Worm (Caenorhabditis elegans) whole organism, late embryonic: ENCODE results near the gene cyp-35B1.

Experiments used
- ama-1 ChIP-seq: fragments of 150-350 bp; optimal IDR thresholded peaks from 2 replicates; lab custom pipeline; 2014
- ceh-31 ChIP-seq: sonication (generic microtip); optimal IDR thresholded peaks from 2 replicates; lab custom pipeline; 2016; ENCODE audit warnings: missing genetic modification characterization, missing compliant biosample characterization
- che-1 ChIP-seq: sonication (generic microtip); optimal IDR thresholded peaks from 2 replicates; lab custom pipeline; 2016; ENCODE audit warnings: mild to moderate bottlenecking, missing genetic modification characterization, missing compliant biosample characterization
- dmd-4 ChIP-seq: sonication (generic microtip); optimal IDR thresholded peaks from 2 replicates; lab custom pipeline; 2016; ENCODE audit warnings: borderline replicate concordance, missing genetic modification characterization, missing compliant biosample characterization
- elt-2 ChIP-seq: sonication (generic microtip); optimal IDR thresholded peaks from 2 replicates; lab custom pipeline; 2016; ENCODE audit warnings: missing genetic modification reagents, missing genetic modification characterization, missing compliant biosample characterization
- lim-6 ChIP-seq: sonication (generic microtip); optimal IDR thresholded peaks from 2 replicates; lab custom pipeline; 2016; ENCODE audit warnings: missing genetic modification characterization, missing compliant biosample characterization
- nfya-1 ChIP-seq: sonication (generic microtip); optimal IDR thresholded peaks from 2 replicates; lab custom pipeline; 2017; ENCODE audit warnings: missing genetic modification characterization, mild to moderate bottlenecking, missing compliant biosample characterization, antibody characterized with exemption, moderate library complexity
- nhr-232 ChIP-seq: sonication (generic microtip); optimal IDR thresholded peaks from 2 replicates; lab custom pipeline; 2016; ENCODE audit warnings: missing genetic modification characterization, missing compliant biosample characterization
- pax-1 ChIP-seq: fragments of 150-350 bp; optimal IDR thresholded peaks from 2 replicates; lab custom pipeline; 2014; ENCODE audit warnings: missing biosample characterization, missing genetic modification characterization
- pha-2 ChIP-seq: sonication (generic microtip); optimal IDR thresholded peaks from 2 replicates; lab custom pipeline; 2017; ENCODE audit warnings: mild to moderate bottlenecking, missing genetic modification characterization, missing compliant biosample characterization
- sox-2 ChIP-seq: fragments of 200-800 bp; sonication (Bioruptor generic); IDR thresholded peaks from 2 replicates; pipeline ENCODE4 v1.3.6; 2022; ENCODE audit warnings: missing genetic modification reagents, missing genetic modification characterization, missing compliant biosample characterization
- tbx-7 ChIP-seq: sonication (generic microtip); optimal IDR thresholded peaks from 2 replicates; lab custom pipeline; 2016; ENCODE audit warnings: missing genotype, missing genetic modification characterization, missing compliant biosample characterization
- ztf-16 ChIP-seq: sonication (generic microtip); optimal IDR thresholded peaks from 2 replicates; lab custom pipeline; 2017; ENCODE audit warnings: missing genetic modification characterization, missing compliant biosample characterization

- TF ChIP-seq nfya-1 (tag; lab: Kevin White, UChicago) (no peak), ztf-16 (tag; lab: Kevin White, UChicago) (no peak), che-1 (tag; lab: Kevin White, UChicago) (no peak), ama-1 (no peak), elt-2 (tag; lab: Kevin White, UChicago) (no peak), pax-1 (no peak), tbx-7 (no peak), sox-2 (GFP tag; lab: Robert Waterston, UW) (no peak), nhr-232 (tag; lab: Kevin White, UChicago) (no peak), ceh-31 (tag; lab: Kevin White, UChicago) (no peak), pha-2 (tag; lab: Kevin White, UChicago) (no peak), lim-6 (tag; lab: Kevin White, UChicago) (no peak), dmd-4 (tag; lab: Kevin White, UChicago) (no peak)
Measured at ce11 chrV:3922547-3922946, 16.3 kb upstream of the cyp-35B1 start.
